Fruit fly (Drosophila melanogaster) whole organism, embryonic: ENCODE results near the gene Sec10.
A peak's percentile ranks its signal among the peaks of the same experiment; 100 is the strongest.

Experiments used
- Ada2b ChIP-seq: fragments of 200-800 bp; sonication (Bioruptor generic); IDR thresholded peaks from 2 replicates; pipeline ENCODE4 v1.3.6; 2022; ENCODE audit warnings: missing biosample characterization, missing genetic modification characterization
- Asciz ChIP-seq: fragments of 200-800 bp; sonication (Bioruptor generic); optimal IDR thresholded peaks from 2 replicates; lab custom pipeline; 2017; ENCODE audit warnings: missing biosample characterization, mild to moderate bottlenecking, missing genetic modification characterization, missing genetic modification reagents
- Atf-2 ChIP-seq: fragments of 200-800 bp; sonication (Bioruptor generic); optimal IDR thresholded peaks from 2 replicates; lab custom pipeline; 2016; ENCODE audit warnings: missing biosample characterization, missing genetic modification characterization
- CG10959 ChIP-seq: fragments of 200-800 bp; sonication (Bioruptor generic); IDR thresholded peaks from 2 replicates; pipeline ENCODE4 v1.3.6; 2022; ENCODE audit warnings: missing biosample characterization, missing genetic modification characterization
- CG17612 ChIP-seq: fragments of 200-800 bp; sonication (Bioruptor generic); IDR thresholded peaks from 2 replicates; pipeline ENCODE4 v1.3.6; 2022; ENCODE audit warnings: missing biosample characterization, missing genetic modification characterization
- CG18262 ChIP-seq: fragments of 200-800 bp; optimal IDR thresholded peaks from 3 replicates; lab custom pipeline; 2019; ENCODE audit warnings: missing biosample characterization, mild to moderate bottlenecking, missing genetic modification characterization, moderate library complexity
- CG2889 ChIP-seq: fragments of 200-800 bp; sonication (Bioruptor generic); IDR thresholded peaks from 3 replicates; pipeline ENCODE4 v1.3.6; 2022; ENCODE audit warnings: missing biosample characterization, missing genetic modification characterization
- CG32532 ChIP-seq: fragments of 200-800 bp; sonication (Bioruptor generic); IDR thresholded peaks from 2 replicates; pipeline ENCODE4 v1.3.6; 2022; ENCODE audit warnings: missing biosample characterization, missing genetic modification characterization
- CG3281 ChIP-seq: fragments of 200-800 bp; sonication (Bioruptor generic); optimal IDR thresholded peaks from 3 replicates; lab custom pipeline; 2017; ENCODE audit warnings: missing biosample characterization, mild to moderate bottlenecking, missing genetic modification characterization
- CG3838 ChIP-seq: fragments of 200-800 bp; sonication (Bioruptor generic); optimal IDR thresholded peaks from 3 replicates; lab custom pipeline; 2016; ENCODE audit warnings: missing biosample characterization, missing genetic modification characterization
- CG4360 ChIP-seq: fragments of 200-800 bp; sonication (Bioruptor generic); IDR thresholded peaks from 2 replicates; pipeline ENCODE4 v1.3.6; 2022; ENCODE audit warnings: missing biosample characterization, missing genetic modification characterization
- CG4404 ChIP-seq: fragments of 200-800 bp; sonication (Bioruptor generic); IDR thresholded peaks from 2 replicates; pipeline ENCODE4 v1.3.6; 2022; ENCODE audit warnings: missing biosample characterization, missing genetic modification characterization
- CG5180 ChIP-seq: fragments of 200-800 bp; sonication (Bioruptor generic); optimal IDR thresholded peaks from 3 replicates; lab custom pipeline; 2017; ENCODE audit warnings: missing biosample characterization, missing genetic modification characterization, mild to moderate bottlenecking, moderate library complexity, missing genetic modification reagents
- CG6175 ChIP-seq: fragments of 200-800 bp; sonication (Bioruptor generic); IDR thresholded peaks from 3 replicates; pipeline ENCODE4 v1.3.6; 2022; ENCODE audit warnings: missing biosample characterization, missing genetic modification characterization
- CrebB ChIP-seq: fragments of 200-800 bp; sonication (Bioruptor generic); optimal IDR thresholded peaks from 3 replicates; lab custom pipeline; 2018; ENCODE audit warnings: missing biosample characterization, mild to moderate bottlenecking, missing genetic modification characterization
- H2.0 ChIP-seq: fragments of 200-800 bp; sonication (Bioruptor generic); IDR thresholded peaks from 2 replicates; pipeline ENCODE4 v1.3.6; 2022; ENCODE audit warnings: missing biosample characterization, missing genetic modification characterization
- HLHmδ ChIP-seq: fragments of 200-800 bp; sonication (Bioruptor generic); optimal IDR thresholded peaks from 2 replicates; lab custom pipeline; 2018; ENCODE audit warnings: missing biosample characterization, mild to moderate bottlenecking, missing genetic modification characterization, moderate library complexity
- HmgD ChIP-seq: fragments of 200-800 bp; sonication (Bioruptor generic); optimal IDR thresholded peaks from 3 replicates; lab custom pipeline; 2016; ENCODE audit warnings: missing biosample characterization, missing genetic modification characterization
- Hr39 ChIP-seq: fragments of >200 bp; optimal IDR thresholded peaks from 2 replicates; lab custom pipeline; 2017
- Hsf ChIP-seq: fragments of 200-800 bp; sonication (Bioruptor generic); optimal IDR thresholded peaks from 3 replicates; lab custom pipeline; 2016; ENCODE audit warnings: missing biosample characterization, missing genetic modification characterization
- Meics ChIP-seq: fragments of 200-800 bp; sonication (Bioruptor generic); optimal IDR thresholded peaks from 2 replicates; lab custom pipeline; 2017; ENCODE audit warnings: missing biosample characterization, mild to moderate bottlenecking, missing genetic modification characterization
- Pdp1 ChIP-seq, 2 experiments: fragments of 200-800 bp; sonication (Bioruptor generic); optimal IDR thresholded peaks; 3 replicates each; lab custom pipeline; 2016; ENCODE audit warnings: missing biosample characterization in 2 of 2, missing genetic modification characterization in 2 of 2, mild to moderate bottlenecking in 1 of 2, moderate library complexity in 1 of 2
- Poxn ChIP-seq: fragments of 200-800 bp; sonication (Bioruptor generic); IDR thresholded peaks from 2 replicates; pipeline ENCODE4 v1.3.6; 2022; ENCODE audit warnings: missing biosample characterization, missing genetic modification characterization
- Rfx ChIP-seq: fragments of 200-800 bp; sonication (Bioruptor generic); IDR thresholded peaks from 2 replicates; pipeline ENCODE4 v1.3.6; 2022; ENCODE audit warnings: missing biosample characterization, missing genetic modification characterization
- Sox100B ChIP-seq: fragments of 200-800 bp; sonication (Bioruptor generic); optimal IDR thresholded peaks from 3 replicates; lab custom pipeline; 2018; ENCODE audit warnings: missing biosample characterization, mild to moderate bottlenecking, missing genetic modification characterization
- Tbp ChIP-seq: fragments of >200 bp; optimal IDR thresholded peaks from 2 replicates; lab custom pipeline; 2018; ENCODE audit warnings: missing biosample characterization, missing genetic modification characterization
- ac ChIP-seq: fragments of 200-800 bp; sonication (Bioruptor generic); optimal IDR thresholded peaks from 3 replicates; lab custom pipeline; 2017; ENCODE audit warnings: missing biosample characterization, mild to moderate bottlenecking, missing genetic modification characterization
- bcd ChIP-seq: fragments of 200-800 bp; sonication (Bioruptor generic); optimal IDR thresholded peaks from 2 replicates; lab custom pipeline; 2017; ENCODE audit warnings: missing biosample characterization, mild to moderate bottlenecking, missing genetic modification characterization
- bsh ChIP-seq, 2 experiments: fragments of 200-800 bp; sonication (Bioruptor generic); optimal IDR thresholded peaks; 2 replicates each; lab custom pipeline; 2017 to 2018; ENCODE audit warnings: mild to moderate bottlenecking in 2 of 2, missing biosample characterization in 2 of 2, missing genetic modification characterization in 2 of 2, moderate library complexity in 1 of 2
- caup ChIP-seq: fragments of 200-800 bp; sonication (Bioruptor generic); optimal IDR thresholded peaks from 3 replicates; lab custom pipeline; 2017; ENCODE audit warnings: missing biosample characterization, mild to moderate bottlenecking, missing genetic modification characterization, moderate library complexity; ENCODE audit not compliant: severe bottlenecking
- cg ChIP-seq: fragments of 200-800 bp; sonication (Bioruptor generic); optimal IDR thresholded peaks from 3 replicates; lab custom pipeline; 2019; ENCODE audit warnings: missing biosample characterization, mild to moderate bottlenecking, missing genetic modification characterization, moderate library complexity
- crp ChIP-seq, 2 experiments: fragments of 200-800 bp; sonication (Bioruptor generic); optimal IDR thresholded peaks; 2 replicates in 1 of 2; 3 replicates in 1 of 2; lab custom pipeline; 2017; ENCODE audit warnings: missing biosample characterization in 2 of 2, missing genetic modification characterization in 2 of 2, mild to moderate bottlenecking in 1 of 2, moderate library complexity in 1 of 2
- dysf ChIP-seq: fragments of 200-800 bp; sonication (Bioruptor generic); IDR thresholded peaks from 3 replicates; pipeline ENCODE4 v1.3.6; 2022; ENCODE audit warnings: missing biosample characterization, missing genetic modification characterization
- en ChIP-seq: fragments of 200-800 bp; sonication (Bioruptor generic); optimal IDR thresholded peaks from 2 replicates; lab custom pipeline; 2016; ENCODE audit warnings: missing biosample characterization, missing genetic modification characterization
- eyg ChIP-seq: fragments of 200-800 bp; sonication (Bioruptor generic); optimal IDR thresholded peaks from 3 replicates; lab custom pipeline; 2016; ENCODE audit warnings: missing biosample characterization, missing genetic modification characterization
- gcm2 ChIP-seq: fragments of 200-800 bp; sonication (Bioruptor generic); optimal IDR thresholded peaks from 2 replicates; lab custom pipeline; 2016; ENCODE audit warnings: missing biosample characterization, missing genetic modification characterization
- grn ChIP-seq: fragments of 200-800 bp; sonication (Bioruptor generic); optimal IDR thresholded peaks from 3 replicates; lab custom pipeline; 2017; ENCODE audit warnings: missing biosample characterization, missing genetic modification characterization
- hth ChIP-seq: fragments of >200 bp; optimal IDR thresholded peaks from 2 replicates; lab custom pipeline; 2017; ENCODE audit warnings: inconsistent platforms
- inv ChIP-seq: fragments of 200-800 bp; sonication (Bioruptor generic); IDR thresholded peaks from 2 replicates; pipeline ENCODE4 v1.3.6; 2022; ENCODE audit warnings: missing biosample characterization, missing genetic modification characterization; ENCODE audit not compliant: partially characterized antibody
- jing ChIP-seq: fragments of 200-800 bp; sonication (Bioruptor generic); optimal IDR thresholded peaks from 2 replicates; lab custom pipeline; 2018; ENCODE audit warnings: missing biosample characterization, mild to moderate bottlenecking, missing genetic modification characterization
- lmd ChIP-seq: fragments of 200-800 bp; sonication (Bioruptor generic); IDR thresholded peaks from 2 replicates; pipeline ENCODE4 v1.3.6; 2022; ENCODE audit warnings: missing biosample characterization, missing genetic modification characterization
- pb ChIP-seq: fragments of 200-800 bp; sonication (Bioruptor generic); optimal IDR thresholded peaks from 3 replicates; lab custom pipeline; 2016; ENCODE audit warnings: missing biosample characterization, missing genetic modification characterization
- ro ChIP-seq: fragments of 200-800 bp; sonication (Bioruptor generic); IDR thresholded peaks from 2 replicates; pipeline ENCODE4 v1.3.6; 2022; ENCODE audit warnings: missing biosample characterization, missing genetic modification characterization
- salm ChIP-seq: fragments of 200-800 bp; sonication (Bioruptor generic); optimal IDR thresholded peaks from 2 replicates; lab custom pipeline; 2018; ENCODE audit warnings: missing biosample characterization, mild to moderate bottlenecking, missing genetic modification characterization
- sna ChIP-seq: fragments of 200-800 bp; sonication (Bioruptor generic); IDR thresholded peaks from 2 replicates; pipeline ENCODE4 v1.3.6; 2022; ENCODE audit warnings: missing biosample characterization, missing genetic modification characterization; ENCODE audit not compliant: partially characterized antibody
- sob ChIP-seq: fragments of 200-800 bp; sonication (Bioruptor generic); IDR thresholded peaks from 2 replicates; pipeline ENCODE4 v1.3.6; 2022; ENCODE audit warnings: missing biosample characterization, missing genetic modification characterization
- sr ChIP-seq: fragments of 200-800 bp; sonication (Bioruptor generic); IDR thresholded peaks from 3 replicates; pipeline ENCODE4 v1.3.6; 2022; ENCODE audit warnings: missing biosample characterization, missing genetic modification characterization
- tll ChIP-seq, 2 experiments: fragments of 200-800 bp in 1 of 2; fragments of >200 bp in 1 of 2; sonication (Bioruptor generic) in 1 of 2; optimal IDR thresholded peaks; 2 replicates each; lab custom pipeline; 2017 to 2019; ENCODE audit warnings: missing biosample characterization in 2 of 2, missing genetic modification characterization in 2 of 2, mild to moderate bottlenecking in 1 of 2, moderate library complexity in 1 of 2
- vfl ChIP-seq: fragments of 200-800 bp; sonication (Bioruptor generic); optimal IDR thresholded peaks from 2 replicates; lab custom pipeline; 2016; ENCODE audit warnings: missing biosample characterization, missing genetic modification characterization

Gene Sec10

DNA sequence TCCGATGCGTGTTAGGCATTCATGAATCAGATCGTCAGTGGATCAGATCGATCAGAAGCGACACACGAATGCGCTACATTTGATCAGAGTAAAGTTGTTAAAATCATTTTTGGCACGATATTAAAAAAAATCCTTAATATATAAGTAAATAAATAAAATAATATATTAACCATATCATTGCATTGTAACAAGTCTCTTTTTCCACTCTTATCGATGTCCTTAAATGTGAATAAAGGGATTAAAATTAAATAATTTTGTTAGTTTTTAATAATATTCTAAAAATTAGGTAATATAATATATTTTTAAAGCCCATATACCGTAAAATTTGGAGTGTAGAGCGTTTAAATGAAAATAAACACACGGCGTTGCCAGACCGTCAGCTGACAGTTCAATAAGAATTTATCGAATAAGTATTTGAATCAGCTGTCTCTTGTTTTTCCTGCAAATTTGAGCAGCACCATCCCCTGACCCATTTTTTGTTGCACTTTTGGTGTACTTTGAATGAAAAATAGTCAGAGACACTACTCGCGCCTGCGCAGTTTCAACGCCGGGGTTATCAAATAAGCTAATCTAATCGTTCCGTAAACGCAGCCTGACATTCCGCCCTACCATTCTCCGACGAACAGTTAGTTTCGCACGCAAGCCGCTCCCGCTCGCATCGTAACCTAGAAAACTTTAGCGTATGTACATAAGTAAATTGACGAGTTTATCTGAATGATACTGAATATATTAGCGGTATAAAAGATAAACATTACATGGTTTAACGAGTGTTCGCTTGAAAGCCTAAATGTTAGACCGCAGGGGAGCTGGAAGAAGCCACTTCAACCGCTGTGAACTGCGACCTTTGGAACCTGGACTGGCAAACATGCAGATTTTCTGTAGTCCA lies 17.5 kb downstream of the Sec10 start, which contains the start of the genes p38a and CG6178 (continued):
- peak; percentile 96 for TF ChIP-seq caup (GFP tag; lab: Kevin White, UChicago)
- no peak for TF ChIP-seq sna (GFP tag; lab: Robert Waterston, UW)
- no peak for TF ChIP-seq Hr39 (lab: Kevin White, UChicago)
- peak; percentile 99 for TF ChIP-seq CG18262 (tag; lab: Kevin White, UChicago)
- no peak for TF ChIP-seq HmgD (GFP tag; lab: Kevin White, UChicago)
- peak; percentile 98 for TF ChIP-seq dysf (GFP tag; lab: Robert Waterston, UW)
- peak; percentile 68; the same call in 2 of the 3 replicates for TF ChIP-seq sr
- TF ChIP-seq CG4404 (GFP tag; lab: Robert Waterston, UW): peak; percentile 88
- peak; percentile 91 for TF ChIP-seq CG6175 (GFP tag; lab: Robert Waterston, UW)
- TF ChIP-seq sob (GFP tag; lab: Robert Waterston, UW): peak; percentile 96
- TF ChIP-seq gcm2 (GFP tag; lab: Kevin White, UChicago): no peak
- TF ChIP-seq Poxn (GFP tag; lab: Robert Waterston, UW): peak; percentile 88
- peak; percentile 84 for TF ChIP-seq CG5180
- no peak for TF ChIP-seq tll (GFP tag; optimal IDR thresholded peaks at IDR 0.05; lab: Kevin White, UChicago)
- TF ChIP-seq crp (GFP tag; optimal IDR thresholded peaks at IDR 0.05; lab: Kevin White, UChicago): peak; percentile 39 to 89
- TF ChIP-seq HLHmδ: no peak
- TF ChIP-seq CG3838 (GFP tag; lab: Kevin White, UChicago): peak; percentile 71
- peak; percentile 98 for TF ChIP-seq lmd (GFP tag; lab: Robert Waterston, UW)
- peak; percentile 62 for TF ChIP-seq vfl (GFP tag; lab: Kevin White, UChicago)
- TF ChIP-seq Asciz: peak; percentile 97
- no peak for TF ChIP-seq Tbp (GFP tag; lab: Kevin White, UChicago)
- peak; percentile 66 for TF ChIP-seq Hsf (GFP tag; lab: Kevin White, UChicago)
- peak; percentile 98 for TF ChIP-seq Meics (GFP tag; lab: Kevin White, UChicago)
- TF ChIP-seq Atf-2 (GFP tag; lab: Kevin White, UChicago): peak; percentile 43
- no peak for TF ChIP-seq inv (GFP tag; lab: Robert Waterston, UW)
- TF ChIP-seq jing: peak; percentile 82
- peak; percentile 98 for TF ChIP-seq Rfx
- peak; percentile 74 for TF ChIP-seq CG10959 (GFP tag; lab: Robert Waterston, UW)
- peak; percentile 54 for TF ChIP-seq CG4360 (GFP tag; lab: Robert Waterston, UW)
- TF ChIP-seq hth (lab: Kevin White, UChicago): no peak
- TF ChIP-seq cg (GFP tag; lab: Kevin White, UChicago): no peak
- TF ChIP-seq Sox100B (GFP tag; lab: Kevin White, UChicago): peak; percentile 99
- TF ChIP-seq eyg (GFP tag; lab: Kevin White, UChicago): peak; percentile 21
- TF ChIP-seq CrebB: peak; percentile 82
- peak; percentile 96 for TF ChIP-seq salm (tag; lab: Kevin White, UChicago)
- TF ChIP-seq Ada2b (GFP tag; lab: Robert Waterston, UW): peak; percentile 95
- peak; percentile 43 to 53 for TF ChIP-seq Pdp1 (GFP tag; optimal IDR thresholded peaks at IDR 0.05; lab: Kevin White, UChicago)
- peak; percentile 98 for TF ChIP-seq bcd (GFP tag; lab: Kevin White, UChicago)
- TF ChIP-seq CG32532 (GFP tag; lab: Robert Waterston, UW): peak; percentile 98
- TF ChIP-seq CG17612: peak; percentile 91
- peak; percentile 84 for TF ChIP-seq grn (GFP tag; lab: Kevin White, UChicago)
- peak; percentile 94 for TF ChIP-seq CG2889 (GFP tag; lab: Robert Waterston, UW)
- TF ChIP-seq ro: peak; percentile 92
- peak; percentile 94 to 97 for TF ChIP-seq bsh (GFP tag; optimal IDR thresholded peaks at IDR 0.05; lab: Kevin White, UChicago)
- no peak for TF ChIP-seq en
- TF ChIP-seq ac (GFP tag; lab: Kevin White, UChicago): peak; percentile 67
- peak; percentile 99 for TF ChIP-seq CG3281 (GFP tag; lab: Kevin White, UChicago)
- TF ChIP-seq H2.0 (GFP tag; lab: Robert Waterston, UW): peak; percentile 94
- TF ChIP-seq pb (GFP tag; lab: Kevin White, UChicago): no peak
